Fruit fly (Drosophila melanogaster) whole organism, prepupa: Measurements from ENCODE around the gene CG6985.

Source experiments
- CG10631 ChIP-seq: fragments of 200-800 bp; sonication (Bioruptor generic); optimal IDR thresholded peaks from 2 replicates; lab custom pipeline; 2016; ENCODE audit warnings: missing biosample characterization, missing genetic modification characterization
- CG10669 ChIP-seq: fragments of 200-800 bp; sonication (Bioruptor generic); optimal IDR thresholded peaks from 3 replicates; lab custom pipeline; 2018; ENCODE audit warnings: missing biosample characterization, mild to moderate bottlenecking, missing genetic modification characterization, moderate library complexity
- CG11762 ChIP-seq: fragments of 200-800 bp; sonication (Bioruptor generic); optimal IDR thresholded peaks from 3 replicates; lab custom pipeline; 2016; ENCODE audit warnings: missing biosample characterization, missing genetic modification characterization; ENCODE audit not compliant: insufficient read depth
- CG11902 ChIP-seq: fragments of 200-800 bp; sonication (Bioruptor generic); optimal IDR thresholded peaks from 3 replicates; lab custom pipeline; 2016; ENCODE audit warnings: missing biosample characterization, missing genetic modification characterization
- CG1621 ChIP-seq: fragments of 200-800 bp; sonication (Bioruptor generic); optimal IDR thresholded peaks from 3 replicates; lab custom pipeline; 2018; ENCODE audit warnings: missing biosample characterization, mild to moderate bottlenecking, missing genetic modification characterization
- CG16779 ChIP-seq: fragments of 200-800 bp; sonication (Bioruptor generic); optimal IDR thresholded peaks from 3 replicates; lab custom pipeline; 2017; ENCODE audit warnings: missing biosample characterization, mild to moderate bottlenecking, missing genetic modification characterization
- CG3032 ChIP-seq: fragments of 200-800 bp; optimal IDR thresholded peaks from 2 replicates; lab custom pipeline; 2019; ENCODE audit warnings: missing biosample characterization, mild to moderate bottlenecking, missing genetic modification characterization, moderate library complexity
- CG31627 ChIP-seq: fragments of 200-800 bp; sonication (Bioruptor generic); optimal IDR thresholded peaks from 3 replicates; lab custom pipeline; 2016; ENCODE audit warnings: missing biosample characterization, missing genetic modification characterization
- CG32006 ChIP-seq: fragments of 200-800 bp; sonication (Bioruptor generic); optimal IDR thresholded peaks from 3 replicates; lab custom pipeline; 2017; ENCODE audit warnings: missing biosample characterization, mild to moderate bottlenecking, missing genetic modification characterization
- CG34406 ChIP-seq: fragments of 200-800 bp; sonication (Bioruptor generic); optimal IDR thresholded peaks from 3 replicates; lab custom pipeline; 2016; ENCODE audit warnings: missing biosample characterization, missing genetic modification characterization
- CG4318 ChIP-seq: fragments of 200-800 bp; sonication (Bioruptor generic); optimal IDR thresholded peaks from 3 replicates; lab custom pipeline; 2017; ENCODE audit warnings: missing biosample characterization, mild to moderate bottlenecking, missing genetic modification characterization
- CG6163 ChIP-seq: fragments of 200-800 bp; sonication (Bioruptor generic); IDR thresholded peaks from 3 replicates; pipeline ENCODE4 v1.3.6; 2022; ENCODE audit warnings: missing biosample characterization, missing genetic modification characterization
- CG6792 ChIP-seq: fragments of 200-800 bp; sonication (Bioruptor generic); optimal IDR thresholded peaks from 3 replicates; lab custom pipeline; 2016; ENCODE audit warnings: missing biosample characterization, missing genetic modification characterization
- CG6854 ChIP-seq: fragments of 200-800 bp; sonication (Bioruptor generic); optimal IDR thresholded peaks from 2 replicates; lab custom pipeline; 2017; ENCODE audit warnings: missing biosample characterization, mild to moderate bottlenecking, missing genetic modification characterization
- CG8119 ChIP-seq: fragments of 200-800 bp; sonication (Bioruptor generic); IDR thresholded peaks from 3 replicates; pipeline ENCODE4 v1.3.6; 2022; ENCODE audit warnings: missing biosample characterization, missing genetic modification characterization
- CG8632 ChIP-seq: fragments of 200-800 bp; sonication (Bioruptor generic); optimal IDR thresholded peaks from 3 replicates; lab custom pipeline; 2016; ENCODE audit warnings: missing biosample characterization, missing genetic modification characterization
- Eip75B ChIP-seq: fragments of 200-800 bp; sonication (Bioruptor generic); optimal IDR thresholded peaks from 3 replicates; lab custom pipeline; 2016; ENCODE audit warnings: missing biosample characterization, missing genetic modification characterization
- Eip78C ChIP-seq: fragments of 200-800 bp; sonication (Bioruptor generic); peaks from one replicate; lab custom pipeline; 2016; ENCODE audit warnings: missing biosample characterization, missing genetic modification characterization
- Eip93F ChIP-seq: fragments of 200-800 bp; sonication (Bioruptor generic); optimal IDR thresholded peaks from 2 replicates; lab custom pipeline; 2016; ENCODE audit warnings: missing biosample characterization, mild to moderate bottlenecking, missing genetic modification characterization
- Ets21C ChIP-seq: fragments of 200-800 bp; sonication (Bioruptor generic); optimal IDR thresholded peaks from 3 replicates; lab custom pipeline; 2016; ENCODE audit warnings: missing biosample characterization, missing genetic modification characterization
- Ets96B ChIP-seq: fragments of 200-800 bp; optimal IDR thresholded peaks from 2 replicates; lab custom pipeline; 2019; ENCODE audit warnings: missing biosample characterization, mild to moderate bottlenecking, missing genetic modification characterization, moderate library complexity
- Gug ChIP-seq: fragments of 200-800 bp; sonication (Bioruptor generic); IDR thresholded peaks from 2 replicates; pipeline ENCODE4 v1.3.6; 2022; ENCODE audit warnings: missing biosample characterization, missing genetic modification characterization
- Hr38 ChIP-seq: sonication (Bioruptor generic); optimal IDR thresholded peaks from 2 replicates; lab custom pipeline; 2016; ENCODE audit warnings: missing biosample characterization, missing genetic modification characterization
- Hr39 ChIP-seq: fragments of 200-800 bp; sonication (Bioruptor generic); optimal IDR thresholded peaks from 2 replicates; lab custom pipeline; 2016; ENCODE audit warnings: missing biosample characterization, missing genetic modification characterization
- Hr4 ChIP-seq: fragments of 200-800 bp; sonication (Bioruptor generic); optimal IDR thresholded peaks from 3 replicates; lab custom pipeline; 2016; ENCODE audit warnings: missing biosample characterization, missing genetic modification characterization
- Lpt ChIP-seq: fragments of 200-800 bp; sonication (Bioruptor generic); optimal IDR thresholded peaks from 3 replicates; lab custom pipeline; 2016; ENCODE audit warnings: missing biosample characterization, missing genetic modification characterization
- achi ChIP-seq: fragments of 200-800 bp; sonication (Bioruptor generic); optimal IDR thresholded peaks from 3 replicates; lab custom pipeline; 2016; ENCODE audit warnings: missing biosample characterization, missing genetic modification characterization
- acj6 ChIP-seq: fragments of 200-800 bp; sonication (Bioruptor generic); optimal IDR thresholded peaks from 3 replicates; lab custom pipeline; 2016; ENCODE audit warnings: missing biosample characterization, missing genetic modification characterization
- dsx ChIP-seq: fragments of 200-800 bp; optimal IDR thresholded peaks from 3 replicates; lab custom pipeline; 2019; ENCODE audit warnings: missing biosample characterization, mild to moderate bottlenecking, missing genetic modification characterization, moderate library complexity; ENCODE audit not compliant: poor library complexity, severe bottlenecking
- esn ChIP-seq: fragments of 200-800 bp; sonication (Bioruptor generic); optimal IDR thresholded peaks from 2 replicates; lab custom pipeline; 2016; ENCODE audit warnings: missing biosample characterization, mild to moderate bottlenecking, missing genetic modification characterization, moderate library complexity
- fd59A ChIP-seq: fragments of 200-800 bp; sonication (Bioruptor generic); optimal IDR thresholded peaks from 2 replicates; lab custom pipeline; 2017; ENCODE audit warnings: missing biosample characterization, mild to moderate bottlenecking, missing genetic modification characterization, missing genetic modification reagents
- fd85E ChIP-seq: fragments of 200-800 bp; sonication (Bioruptor generic); optimal IDR thresholded peaks from 3 replicates; lab custom pipeline; 2016; ENCODE audit warnings: missing biosample characterization, missing genetic modification characterization
- fkh ChIP-seq: fragments of 200-800 bp; sonication (Bioruptor generic); optimal IDR thresholded peaks from 3 replicates; lab custom pipeline; 2017; ENCODE audit warnings: missing biosample characterization, mild to moderate bottlenecking, missing genetic modification characterization, moderate library complexity
- lz ChIP-seq: fragments of 200-800 bp; sonication (Bioruptor generic); optimal IDR thresholded peaks from 3 replicates; lab custom pipeline; 2016; ENCODE audit warnings: missing biosample characterization, missing genetic modification characterization
- pdm3 ChIP-seq: fragments of 200-800 bp; sonication (Bioruptor generic); optimal IDR thresholded peaks from 3 replicates; lab custom pipeline; 2016; ENCODE audit warnings: missing biosample characterization, missing genetic modification characterization
- salr ChIP-seq, 2 experiments: fragments of 200-800 bp; sonication (Bioruptor generic); optimal IDR thresholded peaks; 3 replicates each; lab custom pipeline; 2016 to 2018; ENCODE audit warnings: missing biosample characterization in 2 of 2, missing genetic modification characterization in 2 of 2, mild to moderate bottlenecking in 1 of 2
- spab ChIP-seq: fragments of 200-800 bp; sonication (Bioruptor generic); optimal IDR thresholded peaks from 2 replicates; lab custom pipeline; 2017; ENCODE audit warnings: missing biosample characterization, mild to moderate bottlenecking, missing genetic modification characterization, missing genetic modification reagents
- ss ChIP-seq, 2 experiments: fragments of 200-800 bp; sonication (Bioruptor generic); optimal IDR thresholded peaks; 2 replicates in 1 of 2; 3 replicates in 1 of 2; lab custom pipeline; 2017 to 2018; ENCODE audit warnings: mild to moderate bottlenecking in 2 of 2, missing biosample characterization in 2 of 2, missing genetic modification characterization in 2 of 2, moderate library complexity in 1 of 2
- svp ChIP-seq: fragments of 200-800 bp; sonication (Bioruptor generic); peaks from one replicate; lab custom pipeline; 2016; ENCODE audit warnings: missing biosample characterization, missing genetic modification characterization
- topi ChIP-seq: fragments of 200-800 bp; sonication (Bioruptor generic); optimal IDR thresholded peaks from 3 replicates; lab custom pipeline; 2016; ENCODE audit warnings: missing biosample characterization, missing genetic modification characterization

Gene CG6985

DNA sequence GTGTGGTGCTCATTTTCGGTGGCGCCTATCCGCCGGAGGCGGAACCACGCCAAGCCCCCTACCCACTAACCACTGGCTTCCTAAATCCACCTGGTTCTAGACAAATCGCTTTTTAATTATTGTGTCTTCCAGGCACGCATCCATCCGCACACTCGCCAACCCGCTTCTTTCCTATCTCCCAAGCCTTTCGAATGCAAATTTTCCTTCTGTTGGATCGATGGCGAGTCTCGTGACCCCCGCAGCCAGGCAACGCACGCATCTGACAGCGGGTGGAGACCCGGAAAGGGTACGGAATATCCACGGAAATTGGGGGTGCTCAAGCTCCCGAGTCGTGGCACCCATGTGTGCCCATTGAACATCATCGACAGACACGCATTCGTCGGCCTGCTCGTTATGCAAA is 33.8 kb upstream of the CG6985 start, which contains the start of gene CG13842:
Gene CG13842 (minus strand): TSS at position 101 of the 400 bp plus-strand sequence.
- no peak for TF ChIP-seq CG16779 (tag; lab: Kevin White, UChicago)
- TF ChIP-seq pdm3 (GFP tag; lab: Kevin White, UChicago), result no peak
- TF ChIP-seq esn (GFP tag; lab: Kevin White, UChicago), result no peak
- TF ChIP-seq Eip75B (GFP tag; lab: Kevin White, UChicago), result no peak
- TF ChIP-seq Eip93F (GFP tag; lab: Kevin White, UChicago), result no peak
- no peak for TF ChIP-seq fd85E (GFP tag; lab: Kevin White, UChicago)
- TF ChIP-seq CG6163 (GFP tag; lab: Robert Waterston, UW), result no peak
- TF ChIP-seq CG1621 (tag; lab: Kevin White, UChicago), result no peak
- no peak for TF ChIP-seq acj6 (GFP tag; lab: Kevin White, UChicago)
- no peak for TF ChIP-seq salr (GFP tag; optimal IDR thresholded peaks at IDR 0.05; lab: Kevin White, UChicago)
- TF ChIP-seq CG10631, result no peak
- no peak for TF ChIP-seq CG10669 (GFP tag; lab: Kevin White, UChicago)
- TF ChIP-seq achi (GFP tag; lab: Kevin White, UChicago), result no peak
- no peak for TF ChIP-seq dsx (GFP tag; lab: Kevin White, UChicago)
- no peak for TF ChIP-seq Ets96B
- TF ChIP-seq CG4318 (GFP tag; lab: Kevin White, UChicago), result no peak
- TF ChIP-seq Hr39 (GFP tag; lab: Kevin White, UChicago), result no peak
- no peak for TF ChIP-seq Ets21C (GFP tag; lab: Kevin White, UChicago)
- TF ChIP-seq Hr38 (GFP tag; lab: Kevin White, UChicago), result no peak

dm6 chr3R:22710662-22711061 is 30.3 kb upstream of the CG6985 start, which contains the start of gene CG4907:
Gene CG4907, minus strand, starts transcription at chr3R:22710762.
- TF ChIP-seq Ets96B, result no peak
- no peak for TF ChIP-seq CG34406 (GFP tag; lab: Kevin White, UChicago)
- TF ChIP-seq spab (GFP tag; lab: Kevin White, UChicago), result no peak
- TF ChIP-seq fd59A (GFP tag; lab: Kevin White, UChicago), result no peak
- TF ChIP-seq ss (GFP tag; optimal IDR thresholded peaks at IDR 0.05; lab: Kevin White, UChicago), result no peak
- no peak for TF ChIP-seq CG32006
- TF ChIP-seq fkh (GFP tag; lab: Kevin White, UChicago), result no peak
- TF ChIP-seq esn (GFP tag; lab: Kevin White, UChicago), result no peak
- no peak for TF ChIP-seq lz (GFP tag; lab: Kevin White, UChicago)
- no peak for TF ChIP-seq CG11902 (GFP tag; lab: Kevin White, UChicago)

- TF ChIP-seq Gug, result no peak
- no peak for TF ChIP-seq CG3032
- TF ChIP-seq achi (GFP tag; lab: Kevin White, UChicago), result no peak
- no peak for TF ChIP-seq pdm3 (GFP tag; lab: Kevin White, UChicago)
- no peak for TF ChIP-seq Hr4 (GFP tag; lab: Kevin White, UChicago)
- no peak for TF ChIP-seq CG8119
- TF ChIP-seq CG8632, result no peak
- TF ChIP-seq Eip78C (GFP tag; lab: Kevin White, UChicago), result no peak
- TF ChIP-seq Lpt (GFP tag; lab: Kevin White, UChicago), result no peak
- TF ChIP-seq svp, result no peak
- no peak for TF ChIP-seq CG11762 (GFP tag; lab: Kevin White, UChicago)
- TF ChIP-seq topi (GFP tag; lab: Kevin White, UChicago), result no peak
- TF ChIP-seq CG32006, result no peak
- TF ChIP-seq CG6792 (GFP tag; lab: Kevin White, UChicago), result no peak
- TF ChIP-seq CG31627, result no peak
- TF ChIP-seq CG10631, result no peak
- TF ChIP-seq CG6854, result no peak
Measured at dm6 chr3R:22717863-22718262, 23.1 kb upstream of the CG6985 start.
